Worm (Caenorhabditis elegans) whole organism, L4 larva: Measurements from ENCODE around the gene T08G5.3.
"Not testable (repeated sequence)": the region's sequence is repeated elsewhere in the genome, so short reads cannot be mapped to it uniquely, and the experiment has no call there.

Experiments used
- D1046.2 ChIP-seq: fragments of 200-800 bp; sonication (Bioruptor generic); IDR thresholded peaks from 2 replicates; pipeline ENCODE4 v1.3.6; 2022; ENCODE audit warnings: missing genetic modification characterization, missing compliant biosample characterization
- F10B5.3 ChIP-seq: sonication (generic microtip); optimal IDR thresholded peaks from 2 replicates; lab custom pipeline; 2016; ENCODE audit warnings: mild to moderate bottlenecking, missing genetic modification characterization, missing compliant biosample characterization
- F37D6.2 ChIP-seq: sonication (generic microtip); optimal IDR thresholded peaks from 2 replicates; lab custom pipeline; 2016; ENCODE audit warnings: mild to moderate bottlenecking, missing genetic modification characterization, missing compliant biosample characterization
- F44E2.7 ChIP-seq: fragments of 200-800 bp; sonication (Bioruptor generic); IDR thresholded peaks from 2 replicates; pipeline ENCODE4 v2.1.2; 2022; ENCODE audit warnings: missing genetic modification characterization, missing compliant biosample characterization
- T20F7.1 ChIP-seq: fragments of 200-800 bp; sonication (Bioruptor generic); optimal IDR thresholded peaks from 2 replicates; lab custom pipeline; 2018; ENCODE audit warnings: mild to moderate bottlenecking, missing genetic modification characterization, missing compliant biosample characterization
- T26A8.4 ChIP-seq: fragments of 200-800 bp; sonication (Bioruptor generic); IDR thresholded peaks from 2 replicates; pipeline ENCODE4 v1.3.6; 2022; ENCODE audit warnings: missing genetic modification characterization, missing compliant biosample characterization
- Y48G9A.11 ChIP-seq: fragments of 200-800 bp; sonication (Bioruptor generic); IDR thresholded peaks from 2 replicates; pipeline ENCODE4 v1.3.6; 2022; ENCODE audit warnings: missing genetic modification reagents, missing genetic modification characterization, missing compliant biosample characterization
- Y75B8A.6 ChIP-seq: fragments of 200-800 bp; sonication (Bioruptor generic); IDR thresholded peaks from 2 replicates; pipeline ENCODE4 v1.3.6; 2022; ENCODE audit warnings: missing genetic modification reagents, missing genetic modification characterization, missing compliant biosample characterization
- aha-1 ChIP-seq: fragments of 150-350 bp; peaks from one replicate; lab custom pipeline; 2014; ENCODE audit warnings: missing biosample characterization, missing genetic modification characterization
- ceh-32 ChIP-seq: sonication (generic microtip); optimal IDR thresholded peaks from 2 replicates; lab custom pipeline; 2016; ENCODE audit warnings: mild to moderate bottlenecking, missing genetic modification characterization, missing compliant biosample characterization; ENCODE audit not compliant: poor library complexity
- ceh-44 ChIP-seq: fragments of 200-800 bp; sonication (Bioruptor generic); IDR thresholded peaks from 2 replicates; pipeline ENCODE4 v1.3.6; 2022; ENCODE audit warnings: missing genetic modification reagents, missing genetic modification characterization, missing compliant biosample characterization
- ctbp-1 ChIP-seq: fragments of 200-800 bp; sonication (Bioruptor generic); IDR thresholded peaks from 2 replicates; pipeline ENCODE4 v1.3.6; 2022; ENCODE audit warnings: missing genetic modification reagents, missing genetic modification characterization, missing compliant biosample characterization
- dve-1 ChIP-seq: sonication (generic microtip); optimal IDR thresholded peaks from 2 replicates; lab custom pipeline; 2017; ENCODE audit warnings: antibody characterized with exemption, mild to moderate bottlenecking, missing genetic modification characterization, missing compliant biosample characterization; ENCODE audit not compliant: insufficient read depth
- hif-1 ChIP-seq, 2 experiments: sonication (generic microtip); optimal IDR thresholded peaks; 2 replicates each; lab custom pipeline; 2016 to 2017; ENCODE audit warnings: missing compliant biosample characterization in 2 of 2, missing genetic modification characterization in 2 of 2, missing genetic modification reagents in 2 of 2, missing genotype in 2 of 2, mild to moderate bottlenecking in 1 of 2
- hlh-11 ChIP-seq: fragments of 200-800 bp; sonication (Bioruptor generic); optimal IDR thresholded peaks from 2 replicates; lab custom pipeline; 2018; ENCODE audit warnings: mild to moderate bottlenecking, missing genetic modification characterization, missing compliant biosample characterization
- lin-15B ChIP-seq: fragments of 150-350 bp; sonication (generic microtip); optimal IDR thresholded peaks from 3 replicates; lab custom pipeline; 2014; ENCODE audit warnings: missing biosample characterization, missing genetic modification characterization
- lin-38 ChIP-seq: fragments of 200-800 bp; sonication (Bioruptor generic); IDR thresholded peaks from 2 replicates; pipeline ENCODE4 v1.3.6; 2022; ENCODE audit warnings: missing genetic modification reagents, missing genetic modification characterization, missing compliant biosample characterization
- lir-3 ChIP-seq: sonication (generic microtip); optimal IDR thresholded peaks from 2 replicates; lab custom pipeline; 2016; ENCODE audit warnings: mild to moderate bottlenecking, missing genetic modification characterization, missing compliant biosample characterization
- madf-5 ChIP-seq, 2 experiments: fragments of 200-800 bp; sonication (Bioruptor generic); IDR thresholded peaks; 2 replicates each; pipeline ENCODE4 v1.3.6; 2022; ENCODE audit warnings: missing compliant biosample characterization in 2 of 2, missing genetic modification characterization in 2 of 2
- madf-9 ChIP-seq: fragments of 200-800 bp; sonication (Bioruptor generic); conservative IDR thresholded peaks from 2 replicates; pipeline ENCODE4 v1.3.6; 2022; ENCODE audit warnings: missing genetic modification reagents, missing genetic modification characterization, missing compliant biosample characterization
- mdl-1 ChIP-seq, 2 experiments: fragments of 150-350 bp in 1 of 2; sonication (generic microtip) in 1 of 2; optimal IDR thresholded peaks; 2 replicates each; lab custom pipeline; 2014 to 2017; ENCODE audit warnings: missing biosample characterization in 2 of 2, missing genetic modification characterization in 2 of 2
- mdt-29 ChIP-seq: fragments of 200-800 bp; sonication (Bioruptor generic); IDR thresholded peaks from 2 replicates; pipeline ENCODE4 v1.3.6; 2022; ENCODE audit warnings: missing genetic modification reagents, missing genetic modification characterization, missing compliant biosample characterization
- mep-1 ChIP-seq: fragments of 150-350 bp; sonication (generic microtip); optimal IDR thresholded peaks from 3 replicates; lab custom pipeline; 2014; ENCODE audit warnings: missing biosample characterization, missing genetic modification characterization
- mxl-2 ChIP-seq: fragments of 200-800 bp; sonication (Bioruptor generic); conservative IDR thresholded peaks from 2 replicates; pipeline ENCODE4 v1.3.6; 2022; ENCODE audit warnings: missing genetic modification reagents, missing genetic modification characterization, missing compliant biosample characterization
- mxl-3 ChIP-seq: fragments of 200-800 bp; sonication (Bioruptor generic); optimal IDR thresholded peaks from 2 replicates; lab custom pipeline; 2018; ENCODE audit warnings: mild to moderate bottlenecking, missing genetic modification characterization, missing compliant biosample characterization
- nhr-102 ChIP-seq: sonication (generic microtip); optimal IDR thresholded peaks from 2 replicates; lab custom pipeline; 2016; ENCODE audit warnings: mild to moderate bottlenecking, missing genetic modification characterization, moderate library complexity, missing compliant biosample characterization
- nhr-11 ChIP-seq: fragments of 150-350 bp; optimal IDR thresholded peaks from 2 replicates; lab custom pipeline; 2014; ENCODE audit warnings: missing biosample characterization, missing genetic modification characterization
- nhr-25 ChIP-seq: sonication (generic microtip); optimal IDR thresholded peaks from 2 replicates; lab custom pipeline; 2017; ENCODE audit warnings: missing genetic modification characterization, mild to moderate bottlenecking, missing compliant biosample characterization, antibody characterized with exemption, moderate library complexity, borderline replicate concordance; ENCODE audit not compliant: insufficient read depth
- nhr-28 ChIP-seq: fragments of 150-350 bp; optimal IDR thresholded peaks from 2 replicates; lab custom pipeline; 2014; ENCODE audit warnings: missing biosample characterization, missing genetic modification characterization
- nhr-41 ChIP-seq: fragments of 200-800 bp; sonication (Bioruptor generic); IDR thresholded peaks from 2 replicates; pipeline ENCODE4 v1.3.6; 2022; ENCODE audit warnings: missing genetic modification reagents, missing genetic modification characterization, missing compliant biosample characterization
- nhr-6 ChIP-seq: fragments of 150-350 bp; optimal IDR thresholded peaks from 2 replicates; lab custom pipeline; 2014; ENCODE audit warnings: missing biosample characterization, missing genetic modification characterization
- nhr-77 ChIP-seq: fragments of 150-350 bp; optimal IDR thresholded peaks from 2 replicates; lab custom pipeline; 2014; ENCODE audit warnings: missing biosample characterization, missing genetic modification characterization
- php-3 ChIP-seq: fragments of 200-800 bp; sonication (Bioruptor generic); IDR thresholded peaks from 2 replicates; pipeline ENCODE4 v1.3.6; 2022; ENCODE audit warnings: missing genetic modification reagents, missing genetic modification characterization, missing compliant biosample characterization
- sdz-12 ChIP-seq: fragments of 200-800 bp; sonication (Bioruptor generic); optimal IDR thresholded peaks from 2 replicates; lab custom pipeline; 2018; ENCODE audit warnings: mild to moderate bottlenecking, missing genetic modification characterization, missing compliant biosample characterization
- set-16 ChIP-seq: fragments of 200-800 bp; sonication (Bioruptor generic); IDR thresholded peaks from 2 replicates; pipeline ENCODE4 v1.3.6; 2022; ENCODE audit warnings: missing genetic modification reagents, missing genetic modification characterization, missing compliant biosample characterization
- tag-97 ChIP-seq: fragments of 200-800 bp; sonication (Bioruptor generic); IDR thresholded peaks from 2 replicates; pipeline ENCODE4 v1.3.6; 2022; ENCODE audit warnings: missing genetic modification characterization, missing compliant biosample characterization
- tra-1 ChIP-seq: fragments of 200-800 bp; sonication (Bioruptor generic); IDR thresholded peaks from 2 replicates; pipeline ENCODE4 v1.3.6; 2022; ENCODE audit warnings: missing genetic modification reagents, missing genetic modification characterization, missing compliant biosample characterization
- zfp-2 ChIP-seq: sonication (generic microtip); optimal IDR thresholded peaks from 2 replicates; lab custom pipeline; 2016; ENCODE audit warnings: mild to moderate bottlenecking, missing genetic modification characterization, missing compliant biosample characterization
- zip-2 ChIP-seq: fragments of 150-350 bp; optimal IDR thresholded peaks from 2 replicates; lab custom pipeline; 2014; ENCODE audit warnings: missing biosample characterization, missing genetic modification characterization
- ztf-7 ChIP-seq: fragments of 150-350 bp; optimal IDR thresholded peaks from 2 replicates; lab custom pipeline; 2014; ENCODE audit warnings: missing biosample characterization, missing genetic modification characterization

T08G5.3 gene

ce11 chrV:14055097-14055496 lies 27.8 kb upstream of the T08G5.3 start (continued):
- peak; percentile 72 for TF ChIP-seq nhr-28 (tag; lab: Kevin White, UChicago)
- TF ChIP-seq nhr-11 = peak; percentile 61
- peak; percentile 95 for TF ChIP-seq nhr-102 (tag; lab: Kevin White, UChicago)
- peak in 1 of 2 experiments; percentile 40 for TF ChIP-seq mdl-1 (tag; optimal IDR thresholded peaks at IDR 0.05; lab: Kevin White, UChicago)
- peak; percentile 98 for TF ChIP-seq ctbp-1 (GFP tag; lab: Robert Waterston, UW)
- TF ChIP-seq T20F7.1 (GFP tag; lab: Kevin White, UChicago) = peak; percentile 89
- TF ChIP-seq F37D6.2 (tag; lab: Kevin White, UChicago) = peak; percentile 91
- peak; percentile 97 for TF ChIP-seq aha-1 (tag; lab: Kevin White, UChicago)
- TF ChIP-seq mdt-29 = peak; percentile 94
- peak; percentile 14 for TF ChIP-seq lin-15B (tag; lab: Kevin White, UChicago)
- TF ChIP-seq lir-3 (tag; lab: Kevin White, UChicago) = peak; percentile 26
- TF ChIP-seq php-3 (GFP tag; lab: Robert Waterston, UW) = peak; percentile 97
- TF ChIP-seq zfp-2 (tag; lab: Kevin White, UChicago) = peak; percentile 42
- TF ChIP-seq mep-1 (tag; lab: Kevin White, UChicago) = peak; percentile 90
- TF ChIP-seq mxl-3 (GFP tag; lab: Kevin White, UChicago) = peak; percentile 85
- peak; percentile 93 for TF ChIP-seq dve-1
- peak; percentile 74; the same call in 1 of the 2 replicates for TF ChIP-seq nhr-41 (GFP tag; lab: Robert Waterston, UW)
- peak; percentile 55 for TF ChIP-seq nhr-25 (tag; lab: Kevin White, UChicago)
- TF ChIP-seq Y48G9A.11 (GFP tag; lab: Robert Waterston, UW) = peak; percentile 92
- peak; percentile 55 to 97; a peak in 3 of 4 replicates for TF ChIP-seq madf-5 (GFP tag; IDR thresholded peaks at IDR 0.05; lab: Robert Waterston, UW)
- peak; percentile 93 for TF ChIP-seq tag-97 (GFP tag; lab: Robert Waterston, UW)
- peak; percentile 59 for TF ChIP-seq ceh-32
- peak; percentile 95 for TF ChIP-seq hlh-11 (tag; lab: Kevin White, UChicago)
- TF ChIP-seq F44E2.7 (GFP tag; lab: Robert Waterston, UW) = peak; percentile 86
- TF ChIP-seq T26A8.4 (GFP tag; lab: Robert Waterston, UW) = peak; percentile 97
- peak; percentile 85 for TF ChIP-seq sdz-12 (GFP tag; lab: Kevin White, UChicago)
- TF ChIP-seq ceh-44 (GFP tag; lab: Robert Waterston, UW) = peak; percentile 96
- TF ChIP-seq Y75B8A.6 (GFP tag; lab: Robert Waterston, UW) = peak; percentile 91; the same call in 1 of the 2 replicates
- TF ChIP-seq ztf-7 (tag; lab: Kevin White, UChicago) = peak; percentile 70
- peak; percentile 98 for TF ChIP-seq tra-1
- TF ChIP-seq nhr-6 (tag; lab: Kevin White, UChicago) = peak; percentile 87
- peak; percentile 98 for TF ChIP-seq lin-38 (GFP tag; lab: Robert Waterston, UW)
- peak; percentile 96 for TF ChIP-seq D1046.2
- peak; percentile 69 for TF ChIP-seq zip-2 (tag; lab: Kevin White, UChicago)
- TF ChIP-seq F10B5.3 (tag; lab: Kevin White, UChicago) = peak; percentile 18
- TF ChIP-seq mxl-2 (GFP tag; lab: Robert Waterston, UW) = peak; percentile 88
- TF ChIP-seq madf-9 (GFP tag; lab: Robert Waterston, UW) = peak; percentile 97
- TF ChIP-seq set-16 (GFP tag; lab: Robert Waterston, UW) = peak; percentile 78
- peak; percentile 61 to 94 for TF ChIP-seq hif-1 (tag; optimal IDR thresholded peaks at IDR 0.05; lab: Kevin White, UChicago)
- TF ChIP-seq nhr-77 = peak; percentile 54

- not testable (repeated sequence) for TF ChIP-seq T20F7.1 (GFP tag; lab: Kevin White, UChicago); mxl-2 (GFP tag; lab: Robert Waterston, UW); lir-3 (tag; lab: Kevin White, UChicago)
These were observed 22.0 kb upstream of the T08G5.3 start, which contains the start of gene F58D12.1 for ce11 chrV:14049274-14049673. Gene F58D12.1, plus strand, starts transcription at chrV:14049574.
